Worm (Caenorhabditis elegans): Measurements from ENCODE around the gene T17A3.12.

The T17A3.12 gene

DNA sequence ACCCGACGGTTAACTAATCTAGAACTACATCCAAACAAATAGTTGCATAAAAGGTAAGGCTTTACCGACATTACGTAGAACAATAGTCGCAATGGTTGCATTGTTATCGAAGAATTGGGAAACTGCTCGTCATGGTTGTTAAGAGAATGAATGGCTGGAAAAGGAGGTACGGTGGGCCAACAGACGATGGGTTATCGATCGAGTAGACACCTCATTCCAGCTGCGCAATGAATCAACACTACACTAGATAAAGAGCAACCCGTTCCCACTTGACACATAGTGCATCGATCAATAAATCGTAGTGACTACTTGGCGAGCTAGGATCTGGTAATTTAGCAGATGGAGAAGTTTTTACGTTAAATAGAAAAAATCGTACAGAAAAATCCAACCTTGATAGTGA is at the start of gene T17A3.12, which contains the start of gene fbxb-83:
Gene T17A3.12 (minus strand): TSS at position 101 of the 400 bp plus-strand sequence.
Gene fbxb-83 (minus strand): TSS at position 134 of the 400 bp plus-strand sequence.
- no peak for TF ChIP-seq unc-62 (GFP tag; optimal IDR thresholded peaks at IDR 0.05)

DNA sequence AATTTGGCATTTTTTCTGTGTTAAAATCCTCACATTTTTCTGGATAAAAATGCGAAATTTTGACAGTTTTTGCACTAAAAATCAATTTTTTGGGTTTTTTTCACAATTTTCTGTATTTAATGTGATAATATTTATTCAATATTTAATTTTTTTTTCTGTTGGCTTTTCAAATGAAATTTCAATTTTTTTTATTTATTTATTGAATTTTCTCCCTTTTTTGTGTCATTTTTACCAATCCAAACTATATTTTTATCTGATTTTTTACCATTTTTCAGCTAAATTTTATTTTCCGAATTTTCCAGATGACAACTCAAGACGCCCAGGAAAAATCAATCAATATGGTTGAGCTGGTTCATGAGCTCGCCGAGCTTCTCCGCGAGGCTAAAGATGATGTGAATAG is 49.2 kb upstream of the T17A3.12 start, which contains the start of gene F40G9.17:
Gene F40G9.17 (plus strand): TSS at position 301 of the 400 bp plus-strand sequence.
- no peak for TF ChIP-seq unc-62 (GFP tag; optimal IDR thresholded peaks at IDR 0.05)

DNA sequence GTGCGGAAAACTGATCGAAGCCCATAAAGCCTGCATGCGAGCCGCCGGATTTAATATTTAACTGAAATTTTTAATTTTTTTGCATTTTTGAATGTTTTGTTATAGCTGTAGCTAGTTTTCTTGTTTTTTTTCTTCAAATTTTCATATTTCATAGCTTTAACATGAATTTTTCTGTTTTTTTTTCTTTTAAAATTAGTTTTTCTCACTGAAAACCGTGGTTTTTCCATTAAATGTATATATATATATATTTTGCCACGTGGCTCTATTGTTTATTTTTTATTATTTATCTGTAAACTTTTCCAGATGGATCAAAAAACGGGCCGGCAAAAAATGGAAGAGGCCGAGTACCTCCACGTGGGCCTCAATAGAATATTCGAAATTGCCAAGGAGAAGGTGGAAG is 46.8 kb upstream of the T17A3.12 start, which contains the start of gene sec-20:
Gene sec-20 (plus strand): TSS at position 301 of the 400 bp plus-strand sequence.
- no peak for TF ChIP-seq unc-62 (GFP tag; optimal IDR thresholded peaks at IDR 0.05)

- TF ChIP-seq unc-62 (GFP tag; optimal IDR thresholded peaks at IDR 0.05), result no peak
Measured at ce11 chrIII:190686-191085, 45.7 kb upstream of the T17A3.12 start, which contains the start of gene cox-17. Gene cox-17 (plus strand): TSS chrIII:190986.

ce11 chrIII:189280-189679 is 44.3 kb upstream of the T17A3.12 start:
- no peak for TF ChIP-seq unc-62 (GFP tag; optimal IDR thresholded peaks at IDR 0.05)

ce11 chrIII:188426-188888 is 43.5 kb upstream of the T17A3.12 start, which contains the start of gene ubc-20:
Gene ubc-20 (plus strand): TSS chrIII:188838.
- TF ChIP-seq unc-62 (GFP tag; optimal IDR thresholded peaks at IDR 0.05), result no peak

DNA sequence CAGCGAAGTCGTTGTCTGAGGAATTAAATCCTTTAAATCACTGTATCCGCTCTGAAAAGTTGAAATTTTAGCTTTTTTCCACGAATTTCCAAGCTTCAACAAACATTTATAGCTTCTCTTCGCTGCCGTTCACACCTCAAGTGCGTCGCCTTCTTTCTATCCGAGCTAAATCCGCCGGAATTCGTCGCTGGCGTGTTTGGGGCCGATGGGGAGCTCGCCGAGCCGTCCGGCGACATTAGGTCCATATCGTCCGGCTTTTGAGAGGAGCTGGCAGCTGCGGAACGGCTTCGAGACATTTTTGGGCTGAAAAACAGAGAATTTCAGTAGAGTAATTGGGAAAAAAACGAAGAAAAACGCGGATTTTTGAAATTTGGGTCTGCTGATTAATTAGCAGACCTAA is 42.9 kb upstream of the T17A3.12 start, which contains the start of gene mxl-2:
Gene mxl-2 (minus strand): TSS at position 303 of the 400 bp plus-strand sequence.
- TF ChIP-seq unc-62 (GFP tag; optimal IDR thresholded peaks at IDR 0.05), result no peak

ce11 chrIII:184335-184734 is 39.4 kb upstream of the T17A3.12 start:
- no peak for TF ChIP-seq unc-62 (GFP tag; optimal IDR thresholded peaks at IDR 0.05)

ce11 chrIII:183072-183471 is 38.1 kb upstream of the T17A3.12 start:
- TF ChIP-seq unc-62 (GFP tag; optimal IDR thresholded peaks at IDR 0.05), result no peak

DNA sequence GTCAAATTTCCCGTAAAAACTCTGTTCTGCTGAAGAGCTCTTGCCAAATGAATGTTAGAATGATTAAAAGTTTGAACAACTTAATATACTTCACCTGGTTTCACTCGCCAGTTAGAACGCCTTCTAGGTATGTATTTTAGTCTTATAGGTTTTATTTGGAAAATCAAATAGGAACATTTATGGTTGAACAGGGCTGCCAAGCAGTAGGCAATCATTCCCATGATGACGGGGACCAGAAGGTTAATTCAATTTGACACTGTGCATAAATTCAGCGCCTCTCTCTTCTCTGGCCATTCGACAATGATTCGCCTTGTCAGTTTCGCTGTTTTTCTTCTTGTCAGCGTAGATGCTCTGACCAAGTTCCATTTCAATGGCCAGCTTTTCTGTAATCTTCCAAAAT is 37.1 kb upstream of the T17A3.12 start, which contains the start of gene F40G9.15:
Gene F40G9.15 (plus strand): TSS at position 301 of the 400 bp plus-strand sequence.
- TF ChIP-seq unc-62 (GFP tag; optimal IDR thresholded peaks at IDR 0.05), result no peak

DNA sequence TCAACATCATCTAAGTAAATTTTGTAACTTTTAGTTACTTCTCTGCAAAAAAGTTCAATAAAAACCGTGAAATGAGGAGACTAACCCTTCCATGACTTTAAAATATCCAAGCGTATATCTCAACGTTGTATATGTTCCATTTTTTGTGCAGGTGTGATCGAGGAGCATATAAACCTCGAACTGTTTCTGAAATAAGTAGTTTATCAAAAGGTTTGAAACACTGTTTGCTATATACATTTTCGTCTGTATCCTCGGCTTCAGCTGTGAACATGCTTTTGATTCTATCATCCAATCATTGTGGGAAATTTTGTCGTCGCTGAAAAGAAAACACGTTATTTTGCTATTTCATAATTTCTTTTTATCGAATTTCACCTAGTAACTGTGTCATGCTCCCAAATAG is 36.0 kb upstream of the T17A3.12 start, which contains the start of gene F40G9.5:
Gene F40G9.5 (plus strand): TSS at position 301 of the 400 bp plus-strand sequence.
- TF ChIP-seq unc-62 (GFP tag; optimal IDR thresholded peaks at IDR 0.05), result no peak

- no peak for TF ChIP-seq unc-62 (GFP tag; optimal IDR thresholded peaks at IDR 0.05)
Measured at ce11 chrIII:179123-179592, 34.2 kb upstream of the T17A3.12 start, which contains the start of gene F40G9.6. Gene F40G9.6 (plus strand): TSS chrIII:179542.

- no peak for TF ChIP-seq unc-62 (GFP tag; optimal IDR thresholded peaks at IDR 0.05)
Measured at ce11 chrIII:178126-178525, 33.1 kb upstream of the T17A3.12 start.

ce11 chrIII:177715-178114 is 32.7 kb upstream of the T17A3.12 start, which contains the start of gene F40G9.14:
Gene F40G9.14 (minus strand): TSS chrIII:177815.
- no peak for TF ChIP-seq unc-62 (GFP tag; optimal IDR thresholded peaks at IDR 0.05)

DNA sequence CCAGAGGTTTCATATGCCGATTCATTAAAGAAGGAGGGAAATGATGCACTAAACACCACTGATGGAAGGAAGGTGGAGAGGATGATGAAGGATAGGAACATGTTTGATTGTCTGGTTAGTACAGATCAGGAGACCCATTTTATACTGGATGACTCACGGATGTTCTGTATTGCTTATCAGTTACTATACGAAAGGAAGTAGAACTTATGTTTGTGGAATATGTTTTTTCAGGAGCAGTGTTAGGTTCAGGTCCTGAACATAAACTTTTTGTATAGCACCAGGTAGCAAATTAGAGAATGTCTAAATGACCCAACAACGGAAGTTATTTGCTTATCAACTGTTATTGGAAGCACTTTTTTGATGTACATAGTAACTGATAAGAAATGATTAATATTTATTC is 30.8 kb upstream of the T17A3.12 start, which contains the start of gene clec-148:
Gene clec-148 (minus strand): TSS at position 101 of the 400 bp plus-strand sequence.
- TF ChIP-seq unc-62 (GFP tag; optimal IDR thresholded peaks at IDR 0.05), result no peak

- no peak for TF ChIP-seq unc-62 (GFP tag; optimal IDR thresholded peaks at IDR 0.05)
Measured at ce11 chrIII:173501-173900, 28.5 kb upstream of the T17A3.12 start, which contains the start of gene F40G9.19. Gene F40G9.19 (plus strand): TSS chrIII:173801.

ce11 chrIII:171617-172016 is 26.6 kb upstream of the T17A3.12 start, which contains the start of the genes F40G9.9 and F40G9.12:
Gene F40G9.9 (minus strand): TSS chrIII:171717.
Gene F40G9.12 (plus strand): TSS chrIII:171847.
- no peak for TF ChIP-seq unc-62 (GFP tag; optimal IDR thresholded peaks at IDR 0.05)
